Worm (Caenorhabditis elegans) whole organism, L3 larva: ENCODE results near the gene srbc-78.

Experiments used
- ZK546.5 ChIP-seq: sonication (generic microtip); optimal IDR thresholded peaks from 2 replicates; lab custom pipeline; 2017; ENCODE audit warnings: missing biosample characterization, missing genetic modification characterization
- aly-2 ChIP-seq: fragments of 150-350 bp; optimal IDR thresholded peaks from 2 replicates; lab custom pipeline; 2014; ENCODE audit warnings: missing biosample characterization, missing genetic modification characterization
- ama-1 ChIP-seq: fragments of 150-350 bp; optimal IDR thresholded peaks from 2 replicates; lab custom pipeline; 2018
- ceh-82 ChIP-seq: fragments of 150-350 bp; optimal IDR thresholded peaks from 2 replicates; lab custom pipeline; 2014; ENCODE audit warnings: missing biosample characterization, missing genetic modification characterization
- elt-2 ChIP-seq: sonication (generic microtip); optimal IDR thresholded peaks from 2 replicates; lab custom pipeline; 2016; ENCODE audit warnings: missing genetic modification reagents, mild to moderate bottlenecking, missing genetic modification characterization, missing compliant biosample characterization
- hmg-11 ChIP-seq: sonication (generic microtip); optimal IDR thresholded peaks from 2 replicates; lab custom pipeline; 2016; ENCODE audit warnings: missing genetic modification characterization, missing compliant biosample characterization
- nhr-77 ChIP-seq: fragments of 150-350 bp; optimal IDR thresholded peaks from 2 replicates; lab custom pipeline; 2014; ENCODE audit warnings: missing biosample characterization, missing genetic modification characterization
- skn-1 ChIP-seq: fragments of 150-350 bp; optimal IDR thresholded peaks from 2 replicates; lab custom pipeline; 2014; ENCODE audit warnings: missing biosample characterization, missing genetic modification characterization
- unc-39 ChIP-seq: sonication (generic microtip); optimal IDR thresholded peaks from 4 replicates; lab custom pipeline; 2017; ENCODE audit warnings: missing biosample characterization, missing genetic modification characterization
- ztf-11 ChIP-seq: fragments of 150-350 bp; optimal IDR thresholded peaks from 2 replicates; lab custom pipeline; 2014; ENCODE audit warnings: missing biosample characterization, missing genetic modification characterization

ce11 chrV:20480790-20481189 is 8.2 kb downstream of the srbc-78 start:
- no peak for TF ChIP-seq elt-2
- no peak for TF ChIP-seq ceh-82 (tag; lab: Kevin White, UChicago)
- no peak for TF ChIP-seq ZK546.5 (tag; lab: Kevin White, UChicago)
- TF ChIP-seq hmg-11 (tag; lab: Kevin White, UChicago): no peak
- no peak for TF ChIP-seq aly-2 (tag; lab: Kevin White, UChicago)
- TF ChIP-seq skn-1 (tag; lab: Kevin White, UChicago): no peak
- TF ChIP-seq ztf-11 (tag; lab: Kevin White, UChicago): no peak
- no peak for TF ChIP-seq nhr-77
- no peak for TF ChIP-seq ama-1
- TF ChIP-seq unc-39 (tag; lab: Kevin White, UChicago): no peak
